Worm (Caenorhabditis elegans): ENCODE data around the gene R05G6.10.

ce11 chrIV:7580062-7580614 is 37.8 kb upstream of the R05G6.10 start, which contains the start of the genes cec-5 and nol-10:
- TF ChIP-seq lim-7 (GFP tag; IDR thresholded peaks at IDR 0.05) = no peak
- TF ChIP-seq lin-13 (GFP tag; optimal IDR thresholded peaks at IDR 0.05) = peak; percentile 91
- TF ChIP-seq unc-39 (tag; optimal IDR thresholded peaks at IDR 0.05) = no peak
- TF ChIP-seq T26A8.4 (GFP tag; IDR thresholded peaks at IDR 0.05) = no peak; the same call in 1 of the 2 replicates
- peak; percentile 12 for TF ChIP-seq nhr-11 (tag; optimal IDR thresholded peaks at IDR 0.05)
- TF ChIP-seq nhr-76 (tag; optimal IDR thresholded peaks at IDR 0.05) = no peak
